Worm (Caenorhabditis elegans) whole organism, young adult: ENCODE results near the gene srz-56.

ENCODE experiments used
- B0019.2 ChIP-seq: fragments of 200-800 bp; sonication (Bioruptor generic); conservative IDR thresholded peaks from 2 replicates; pipeline ENCODE4 v1.3.6; 2022; ENCODE audit warnings: missing genetic modification reagents, missing genetic modification characterization, missing compliant biosample characterization
- B0035.1 ChIP-seq: sonication (generic microtip); optimal IDR thresholded peaks from 2 replicates; lab custom pipeline; 2016; ENCODE audit warnings: missing genetic modification characterization, mild to moderate bottlenecking, missing compliant biosample characterization, missing genotype, missing genetic modification reagents
- B0261.1 ChIP-seq: sonication (generic microtip); optimal IDR thresholded peaks from 2 replicates; lab custom pipeline; 2016; ENCODE audit warnings: mild to moderate bottlenecking, missing genetic modification characterization, moderate library complexity, missing compliant biosample characterization
- C17E4.6 ChIP-seq: fragments of 200-800 bp; sonication (Bioruptor generic); IDR thresholded peaks from 2 replicates; pipeline ENCODE4 v1.3.6; 2022; ENCODE audit warnings: missing genetic modification reagents, missing genetic modification characterization, missing compliant biosample characterization
- F22D6.2 ChIP-seq: sonication (generic microtip); optimal IDR thresholded peaks from 2 replicates; lab custom pipeline; 2016; ENCODE audit warnings: mild to moderate bottlenecking, missing genetic modification characterization, missing compliant biosample characterization
- K11D2.4 ChIP-seq: fragments of 200-800 bp; sonication (Bioruptor generic); IDR thresholded peaks from 2 replicates; pipeline ENCODE4 v1.3.6; 2022; ENCODE audit warnings: missing genetic modification reagents, missing genetic modification characterization, missing compliant biosample characterization
- ZK185.1 ChIP-seq: sonication (generic microtip); optimal IDR thresholded peaks from 2 replicates; lab custom pipeline; 2016; ENCODE audit warnings: mild to moderate bottlenecking, missing genetic modification characterization, missing compliant biosample characterization; ENCODE audit not compliant: poor library complexity, severe bottlenecking
- attf-5 ChIP-seq: fragments of 200-800 bp; sonication (Bioruptor generic); optimal IDR thresholded peaks from 2 replicates; lab custom pipeline; 2018; ENCODE audit warnings: mild to moderate bottlenecking, missing genetic modification characterization, missing compliant biosample characterization
- ceh-27 ChIP-seq: fragments of 200-800 bp; sonication (Bioruptor generic); optimal IDR thresholded peaks from 2 replicates; lab custom pipeline; 2018; ENCODE audit warnings: mild to moderate bottlenecking, missing genetic modification characterization, moderate library complexity, missing compliant biosample characterization
- dpl-1 ChIP-seq: fragments of 150-350 bp; optimal IDR thresholded peaks from 2 replicates; lab custom pipeline; 2014; ENCODE audit warnings: missing biosample characterization, missing genetic modification reagents, missing genetic modification characterization
- efl-1 ChIP-seq: fragments of 150-350 bp; optimal IDR thresholded peaks from 2 replicates; lab custom pipeline; 2014; ENCODE audit warnings: missing biosample characterization, missing genetic modification reagents, missing genetic modification characterization
- egl-44 ChIP-seq: fragments of 200-800 bp; sonication (Bioruptor generic); IDR thresholded peaks from 2 replicates; pipeline ENCODE4 v1.3.6; 2022; ENCODE audit warnings: missing genetic modification reagents, missing genetic modification characterization, missing compliant biosample characterization
- ekl-4 ChIP-seq: fragments of 200-800 bp; sonication (Bioruptor generic); IDR thresholded peaks from 2 replicates; pipeline ENCODE4 v1.3.6; 2022; ENCODE audit warnings: missing genetic modification reagents, missing genetic modification characterization, missing compliant biosample characterization
- ets-4 ChIP-seq: fragments of 200-800 bp; sonication (Bioruptor generic); optimal IDR thresholded peaks from 2 replicates; lab custom pipeline; 2018; ENCODE audit warnings: mild to moderate bottlenecking, missing genetic modification characterization, missing compliant biosample characterization
- gei-17 ChIP-seq: fragments of 200-800 bp; sonication (Bioruptor generic); optimal IDR thresholded peaks from 2 replicates; lab custom pipeline; 2018; ENCODE audit warnings: mild to moderate bottlenecking, missing genetic modification characterization, missing compliant biosample characterization
- hmg-1.2 ChIP-seq: fragments of 200-800 bp; sonication (Bioruptor generic); IDR thresholded peaks from 2 replicates; pipeline ENCODE4 v1.3.6; 2022; ENCODE audit warnings: missing genetic modification reagents, missing genetic modification characterization, missing compliant biosample characterization
- hsf-1 ChIP-seq: fragments of 200-800 bp; sonication (Bioruptor generic); IDR thresholded peaks from 2 replicates; pipeline ENCODE4 v1.3.6; 2022; ENCODE audit warnings: missing genetic modification reagents, missing genetic modification characterization, missing compliant biosample characterization
- lin-40 ChIP-seq: sonication (generic microtip); optimal IDR thresholded peaks from 2 replicates; lab custom pipeline; 2016; ENCODE audit warnings: missing genetic modification characterization, mild to moderate bottlenecking, missing compliant biosample characterization, missing genotype, missing genetic modification reagents
- lin-54 ChIP-seq: fragments of 200-800 bp; sonication (Bioruptor generic); optimal IDR thresholded peaks from 2 replicates; lab custom pipeline; 2018; ENCODE audit warnings: mild to moderate bottlenecking, missing genetic modification characterization, missing compliant biosample characterization
- lir-1 ChIP-seq: fragments of 200-800 bp; sonication (Bioruptor generic); conservative IDR thresholded peaks from 2 replicates; pipeline ENCODE4 v1.3.6; 2022; ENCODE audit warnings: missing genetic modification reagents, missing genetic modification characterization, missing compliant biosample characterization
- lsl-1 ChIP-seq: fragments of 200-800 bp; sonication (Bioruptor generic); optimal IDR thresholded peaks from 2 replicates; lab custom pipeline; 2018; ENCODE audit warnings: mild to moderate bottlenecking, missing genetic modification characterization, moderate library complexity, missing compliant biosample characterization
- madf-10 ChIP-seq: sonication (generic microtip); optimal IDR thresholded peaks from 2 replicates; lab custom pipeline; 2016; ENCODE audit warnings: mild to moderate bottlenecking, missing genetic modification characterization, missing compliant biosample characterization
- madf-6 ChIP-seq: fragments of 200-800 bp; sonication (Bioruptor generic); IDR thresholded peaks from 2 replicates; pipeline ENCODE4 v1.3.6; 2022; ENCODE audit warnings: missing genetic modification reagents, missing genetic modification characterization, missing compliant biosample characterization
- madf-8 ChIP-seq: fragments of 200-800 bp; sonication (Bioruptor generic); conservative IDR thresholded peaks from 2 replicates; pipeline ENCODE4 v1.3.6; 2022; ENCODE audit warnings: missing genetic modification reagents, missing genetic modification characterization, missing compliant biosample characterization
- mel-28 ChIP-seq: sonication (generic microtip); optimal IDR thresholded peaks from 2 replicates; lab custom pipeline; 2016; ENCODE audit warnings: borderline replicate concordance, mild to moderate bottlenecking, missing genetic modification characterization, missing compliant biosample characterization
- mes-4 ChIP-seq: sonication (generic microtip); optimal IDR thresholded peaks from 2 replicates; lab custom pipeline; 2016; ENCODE audit warnings: missing genotype, missing genetic modification characterization, missing compliant biosample characterization
- mxl-1 ChIP-seq: sonication (generic microtip); optimal IDR thresholded peaks from 2 replicates; lab custom pipeline; 2016; ENCODE audit warnings: missing genetic modification characterization, missing compliant biosample characterization
- nhr-120 ChIP-seq: fragments of 200-800 bp; sonication (Bioruptor generic); IDR thresholded peaks from 2 replicates; pipeline ENCODE4 v1.3.6; 2022; ENCODE audit warnings: missing genetic modification characterization, missing compliant biosample characterization
- nhr-80 ChIP-seq: sonication (generic microtip); optimal IDR thresholded peaks from 2 replicates; lab custom pipeline; 2016; ENCODE audit warnings: missing genetic modification characterization, missing compliant biosample characterization
- pbrm-1 ChIP-seq: fragments of 200-800 bp; sonication (Bioruptor generic); IDR thresholded peaks from 2 replicates; pipeline ENCODE4 v1.3.6; 2022; ENCODE audit warnings: missing genetic modification reagents, missing genetic modification characterization, missing compliant biosample characterization
- rcor-1 ChIP-seq: fragments of 200-800 bp; sonication (Bioruptor generic); IDR thresholded peaks from 2 replicates; pipeline ENCODE4 v1.3.6; 2022; ENCODE audit warnings: missing genetic modification reagents, missing genetic modification characterization, missing compliant biosample characterization
- rpc-1 ChIP-seq, 2 experiments: fragments of 150-350 bp in 1 of 2; sonication (generic microtip) in 1 of 2; optimal IDR thresholded peaks; 2 replicates each; lab custom pipeline; 2014 to 2018; ENCODE audit warnings: missing biosample characterization in 1 of 2, missing genetic modification characterization in 1 of 2, missing genetic modification reagents in 1 of 2, missing genotype in 1 of 2
- snpc-1.1 ChIP-seq: sonication (generic microtip); optimal IDR thresholded peaks from 2 replicates; lab custom pipeline; 2017; ENCODE audit warnings: missing genetic modification characterization, mild to moderate bottlenecking, missing compliant biosample characterization, antibody characterized with exemption, moderate library complexity, missing genotype, missing genetic modification reagents; ENCODE audit not compliant: insufficient read depth
- snpc-1.3 ChIP-seq: sonication (generic microtip); optimal IDR thresholded peaks from 2 replicates; lab custom pipeline; 2017; ENCODE audit warnings: missing genetic modification characterization, mild to moderate bottlenecking, missing compliant biosample characterization, antibody characterized with exemption, moderate library complexity, missing genotype, missing genetic modification reagents; ENCODE audit not compliant: insufficient read depth
- ztf-18 ChIP-seq: sonication (generic microtip); optimal IDR thresholded peaks from 2 replicates; lab custom pipeline; 2016; ENCODE audit warnings: missing genotype, mild to moderate bottlenecking, missing genetic modification characterization, missing compliant biosample characterization

Gene srz-56

DNA sequence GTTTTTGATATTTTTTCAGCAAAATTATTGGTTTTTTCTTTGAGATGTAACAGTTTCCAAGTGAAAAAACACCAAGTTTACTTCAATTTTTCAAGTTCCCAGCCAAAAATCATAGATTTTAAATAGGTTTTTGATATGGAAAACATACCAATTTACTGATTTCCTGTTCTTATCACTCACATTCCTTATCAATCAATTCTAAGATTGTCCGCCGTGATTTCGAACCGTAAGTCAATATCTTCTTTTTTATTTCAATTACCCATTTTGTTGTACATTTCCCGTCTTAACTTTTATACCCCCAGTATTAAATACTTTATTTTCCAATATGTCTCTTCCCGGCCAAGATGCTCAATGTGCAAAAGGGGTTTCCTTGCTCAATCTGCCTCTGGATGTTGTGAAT lies 16.1 kb upstream of the srz-56 start, which contains the start of gene fbxa-38:
TSS of gene fbxa-38 (plus strand) at position 195 of the 400 bp plus-strand sequence.
- TF ChIP-seq efl-1 (GFP tag; lab: Kevin White, UChicago) (no peak), mxl-1 (no peak), lin-40 (tag; lab: Kevin White, UChicago) (no peak), madf-10 (no peak), hsf-1 (GFP tag; lab: Robert Waterston, UW) (no peak), B0019.2 (GFP tag; lab: Robert Waterston, UW) (no peak), egl-44 (GFP tag; lab: Robert Waterston, UW) (no peak), madf-8 (GFP tag; lab: Robert Waterston, UW) (no peak), nhr-120 (GFP tag; lab: Robert Waterston, UW) (no peak), gei-17 (GFP tag; lab: Kevin White, UChicago) (no peak), ZK185.1 (tag; lab: Kevin White, UChicago) (no peak), madf-6 (GFP tag; lab: Robert Waterston, UW) (no peak), pbrm-1 (no peak), K11D2.4 (GFP tag; lab: Robert Waterston, UW) (no peak)

DNA sequence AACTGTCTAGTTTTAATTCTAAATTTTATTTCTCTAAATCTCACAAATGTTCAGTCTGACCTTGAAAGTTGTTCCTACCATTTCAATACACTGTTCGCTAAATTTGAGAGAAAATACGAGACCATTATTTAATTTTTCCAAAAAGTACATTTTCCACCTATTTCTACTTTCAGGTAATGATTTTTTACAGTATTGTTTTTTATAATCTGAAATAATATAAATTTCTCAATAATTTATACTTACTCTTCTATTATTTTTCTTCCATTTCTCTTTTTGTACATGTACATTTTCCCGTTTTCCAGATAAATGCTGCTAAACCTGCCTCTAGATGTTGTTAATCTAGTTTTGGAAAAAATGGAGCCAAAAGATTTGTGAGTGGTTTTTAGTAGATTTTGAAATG lies 13.2 kb upstream of the srz-56 start, which contains the start of gene fbxa-62:
TSS of gene fbxa-62 (plus strand) at position 301 of the 400 bp plus-strand sequence.
- TF ChIP-seq B0261.1 (tag; lab: Kevin White, UChicago): no peak
- no peak for TF ChIP-seq rpc-1 (optimal IDR thresholded peaks at IDR 0.05; lab: Kevin White, UChicago)
- TF ChIP-seq rpc-1 (tag; optimal IDR thresholded peaks at IDR 0.05; lab: Kevin White, UChicago): no peak
- no peak for TF ChIP-seq rcor-1 (GFP tag; lab: Robert Waterston, UW)
- TF ChIP-seq snpc-1.3 (tag; lab: Kevin White, UChicago): no peak
- TF ChIP-seq nhr-80 (tag; lab: Kevin White, UChicago): no peak
- no peak for TF ChIP-seq hsf-1 (GFP tag; lab: Robert Waterston, UW)
- TF ChIP-seq mes-4 (tag; lab: Kevin White, UChicago): no peak
- TF ChIP-seq, all 124 proteins: peak for 0

DNA sequence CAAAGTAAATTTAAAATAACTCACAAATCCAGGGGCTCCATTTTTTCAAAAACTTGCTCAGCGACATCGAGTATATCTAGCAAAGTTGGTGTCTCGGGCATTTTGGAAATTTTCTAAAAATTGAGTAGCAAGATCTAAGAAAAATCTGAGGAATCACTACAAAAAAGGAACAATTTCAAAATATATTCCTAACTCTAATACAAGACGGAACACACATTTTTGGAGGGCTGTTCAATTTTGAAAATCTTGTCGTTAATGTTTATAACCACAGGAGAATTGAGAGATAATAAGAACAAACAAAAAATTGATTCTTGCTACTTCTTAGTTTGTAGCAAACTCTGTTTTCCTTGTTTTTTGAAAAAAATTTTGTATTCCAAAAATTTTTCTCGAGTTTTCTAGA lies 8.2 kb upstream of the srz-56 start, which contains the start of gene fbxa-47:
TSS of gene fbxa-47 (minus strand) at position 101 of the 400 bp plus-strand sequence.
- TF ChIP-seq lsl-1 (no peak), rpc-1 (optimal IDR thresholded peaks at IDR 0.05; lab: Kevin White, UChicago) (no peak), rpc-1 (tag; optimal IDR thresholded peaks at IDR 0.05; lab: Kevin White, UChicago) (no peak), hsf-1 (GFP tag; lab: Robert Waterston, UW) (no peak), dpl-1 (GFP tag; lab: Kevin White, UChicago) (no peak), pbrm-1 (no peak), hmg-1.2 (GFP tag; lab: Robert Waterston, UW) (no peak), B0035.1 (tag; lab: Kevin White, UChicago) (no peak), C17E4.6 (GFP tag; lab: Robert Waterston, UW) (no peak), attf-5 (GFP tag; lab: Kevin White, UChicago) (no peak), ets-4 (GFP tag; lab: Kevin White, UChicago) (no peak), lin-54 (GFP tag; lab: Kevin White, UChicago) (no peak), snpc-1.1 (no peak), ceh-27 (no peak), ztf-18 (tag; lab: Kevin White, UChicago) (no peak), B0019.2 (GFP tag; lab: Robert Waterston, UW) (no peak), ekl-4 (GFP tag; lab: Robert Waterston, UW) (no peak), F22D6.2 (tag; lab: Kevin White, UChicago) (no peak), lir-1 (no peak), B0261.1 (tag; lab: Kevin White, UChicago) (no peak), mel-28 (tag; lab: Kevin White, UChicago) (no peak)
